Worm (Caenorhabditis elegans) whole organism, mixed stage, embryonic: ENCODE results near the gene jmjd-3.2.

Experiments used
- mep-1 ChIP-seq: fragments of 150-350 bp; optimal IDR thresholded peaks from 2 replicates; lab custom pipeline; 2017; ENCODE audit warnings: missing biosample characterization, missing genetic modification reagents, missing genetic modification characterization, inconsistent platforms
- snpc-4 ChIP-seq: fragments of 150-350 bp; optimal IDR thresholded peaks from 2 replicates; lab custom pipeline; 2014; ENCODE audit warnings: missing biosample characterization, missing genetic modification characterization
- unc-62 ChIP-seq: fragments of 150-350 bp; optimal IDR thresholded peaks from 2 replicates; lab custom pipeline; 2014; ENCODE audit warnings: missing biosample characterization, missing genetic modification reagents, missing genetic modification characterization

DNA sequence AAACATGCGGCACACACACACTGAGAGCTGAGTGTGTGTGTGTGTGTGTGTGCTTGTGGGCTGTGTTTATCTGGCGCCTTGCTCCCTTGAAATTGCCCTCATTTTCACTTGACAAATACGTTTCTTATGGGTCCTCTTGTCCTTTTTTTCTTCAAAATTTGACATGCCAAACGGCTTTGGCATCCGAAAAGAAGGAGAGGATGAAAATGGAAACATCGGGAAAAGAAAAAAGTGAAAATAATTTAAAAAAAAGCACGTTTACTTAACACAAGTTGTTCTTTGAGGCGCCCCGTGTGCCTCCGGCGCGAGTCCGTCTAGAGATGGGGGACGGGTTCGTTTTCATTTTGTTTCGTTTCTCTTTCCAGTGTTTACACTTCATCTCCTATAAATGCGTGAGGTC, 47.1 kb downstream of the jmjd-3.2 start:
- TF ChIP-seq mep-1, result no peak
- no peak for TF ChIP-seq snpc-4 (tag; lab: Kevin White, UChicago)
- TF ChIP-seq unc-62, result no peak
